Worm (Caenorhabditis elegans) whole organism, L1 larva: Measurements from ENCODE around the gene ung-1.
A peak's percentile ranks its signal among the peaks of the same experiment; 100 is the strongest.

Experiments
- C04F5.9 ChIP-seq: sonication (generic microtip); optimal IDR thresholded peaks from 2 replicates; lab custom pipeline; 2016; ENCODE audit warnings: missing genetic modification characterization, missing compliant biosample characterization
- C34B4.2 ChIP-seq: sonication (generic microtip); optimal IDR thresholded peaks from 2 replicates; lab custom pipeline; 2017; ENCODE audit warnings: mild to moderate bottlenecking, missing genetic modification characterization, missing compliant biosample characterization
- F16B12.6 ChIP-seq: fragments of 150-350 bp; optimal IDR thresholded peaks from 2 replicates; lab custom pipeline; 2014; ENCODE audit warnings: missing biosample characterization, missing genetic modification characterization
- Y116A8C.19 ChIP-seq: sonication (generic microtip); optimal IDR thresholded peaks from 2 replicates; lab custom pipeline; 2016; ENCODE audit warnings: missing compliant biosample characterization, missing genetic modification characterization, borderline replicate concordance
- aly-2 ChIP-seq: fragments of 150-350 bp; optimal IDR thresholded peaks from 2 replicates; lab custom pipeline; 2014; ENCODE audit warnings: missing biosample characterization, missing genetic modification characterization
- blmp-1 ChIP-seq: fragments of 150-350 bp; optimal IDR thresholded peaks from 2 replicates; lab custom pipeline; 2014; ENCODE audit warnings: missing biosample characterization, missing genetic modification characterization
- ceh-8 ChIP-seq: fragments of 200-800 bp; sonication (Bioruptor generic); optimal IDR thresholded peaks from 2 replicates; lab custom pipeline; 2018; ENCODE audit warnings: mild to moderate bottlenecking, missing genetic modification characterization, moderate library complexity, missing compliant biosample characterization
- ceh-90 ChIP-seq: sonication (generic microtip); optimal IDR thresholded peaks from 2 replicates; lab custom pipeline; 2016; ENCODE audit warnings: missing genetic modification characterization, missing compliant biosample characterization
- dpl-1 ChIP-seq, 3 experiments: fragments of 150-350 bp in 2 of 3; sonication (generic microtip) in 1 of 3; optimal IDR thresholded peaks; 2 replicates each; lab custom pipeline; 2014 to 2017; ENCODE audit warnings: missing biosample characterization in 3 of 3, missing genetic modification characterization in 3 of 3, missing genetic modification reagents in 3 of 3
- dsc-1 ChIP-seq: sonication (generic microtip); optimal IDR thresholded peaks from 2 replicates; lab custom pipeline; 2016; ENCODE audit warnings: mild to moderate bottlenecking, missing genetic modification characterization, missing compliant biosample characterization
- efl-1 ChIP-seq, 4 experiments: fragments of 150-350 bp; optimal IDR thresholded peaks in 3 of 4; peaks in 1 of 4; 1 replicate in 1 of 4; 2 replicates in 3 of 4; lab custom pipeline; 2014; ENCODE audit warnings: missing biosample characterization in 2 of 4, missing genetic modification characterization in 2 of 4, missing genetic modification reagents in 2 of 4
- egl-13 ChIP-seq: sonication (generic microtip); optimal IDR thresholded peaks from 2 replicates; lab custom pipeline; 2016; ENCODE audit warnings: missing genotype, missing genetic modification reagents, missing genetic modification characterization, missing compliant biosample characterization
- elt-2 ChIP-seq: sonication (generic microtip); optimal IDR thresholded peaks from 2 replicates; lab custom pipeline; 2016; ENCODE audit warnings: missing genetic modification characterization, mild to moderate bottlenecking, inconsistent platforms, missing compliant biosample characterization, missing genetic modification reagents
- elt-3 ChIP-seq, 6 experiments: fragments of 150-350 bp in 1 of 6; sonication (generic microtip); optimal IDR thresholded peaks; 2 replicates each; lab custom pipeline; 2017 to 2018; ENCODE audit warnings: missing biosample characterization in 6 of 6, missing genetic modification characterization in 6 of 6, inconsistent platforms in 1 of 6
- ets-5 ChIP-seq: fragments of 200-800 bp; sonication (Bioruptor generic); IDR thresholded peaks from 2 replicates; pipeline ENCODE4 v1.3.6; 2022; ENCODE audit warnings: missing genetic modification characterization, missing compliant biosample characterization
- fos-1 ChIP-seq: fragments of 150-350 bp; optimal IDR thresholded peaks from 2 replicates; lab custom pipeline; 2014; ENCODE audit warnings: missing biosample characterization, missing genetic modification characterization
- hlh-4 ChIP-seq: sonication (generic microtip); optimal IDR thresholded peaks from 2 replicates; lab custom pipeline; 2016; ENCODE audit warnings: mild to moderate bottlenecking, missing genetic modification characterization, missing compliant biosample characterization
- jun-1 ChIP-seq: fragments of 150-350 bp; optimal IDR thresholded peaks from 2 replicates; lab custom pipeline; 2014; ENCODE audit warnings: missing biosample characterization, missing genetic modification reagents, missing genetic modification characterization
- lin-14 ChIP-seq: fragments of 200-800 bp; sonication (Bioruptor generic); optimal IDR thresholded peaks from 2 replicates; lab custom pipeline; 2018; ENCODE audit warnings: mild to moderate bottlenecking, missing genetic modification characterization, moderate library complexity, missing compliant biosample characterization
- lin-35 ChIP-seq, 2 experiments: fragments of 150-350 bp; optimal IDR thresholded peaks; 2 replicates each; lab custom pipeline; 2014; ENCODE audit warnings: missing biosample characterization in 2 of 2, missing genetic modification characterization in 2 of 2, missing genetic modification reagents in 2 of 2
- lin-39 ChIP-seq: fragments of 150-350 bp; optimal IDR thresholded peaks from 2 replicates; lab custom pipeline; 2014; ENCODE audit warnings: missing biosample characterization, missing genetic modification reagents, missing genetic modification characterization
- lir-3 ChIP-seq: sonication (generic microtip); optimal IDR thresholded peaks from 2 replicates; lab custom pipeline; 2016; ENCODE audit warnings: mild to moderate bottlenecking, missing genetic modification characterization, moderate library complexity, missing compliant biosample characterization; ENCODE audit not compliant: poor library complexity
- lsy-2 ChIP-seq, 2 experiments: fragments of 150-350 bp; optimal IDR thresholded peaks; 2 replicates each; lab custom pipeline; 2014; ENCODE audit warnings: missing biosample characterization in 2 of 2, missing genetic modification characterization in 2 of 2
- mab-9 ChIP-seq: fragments of 200-800 bp; sonication (Bioruptor generic); IDR thresholded peaks from 2 replicates; pipeline ENCODE4 v1.3.6; 2022; ENCODE audit warnings: missing genetic modification reagents, missing genetic modification characterization, missing compliant biosample characterization
- mdl-1 ChIP-seq, 2 experiments: fragments of 150-350 bp; optimal IDR thresholded peaks; 2 replicates each; lab custom pipeline; 2014 to 2017; ENCODE audit warnings: missing biosample characterization in 2 of 2, missing genetic modification characterization in 2 of 2, inconsistent platforms in 1 of 2
- mef-2 ChIP-seq: fragments of 150-350 bp; optimal IDR thresholded peaks from 2 replicates; lab custom pipeline; 2014; ENCODE audit warnings: missing biosample characterization, missing genetic modification characterization
- mep-1 ChIP-seq: fragments of 150-350 bp; optimal IDR thresholded peaks from 2 replicates; lab custom pipeline; 2014; ENCODE audit warnings: missing biosample characterization, missing genetic modification characterization
- nhr-11 ChIP-seq: fragments of 150-350 bp; optimal IDR thresholded peaks from 2 replicates; lab custom pipeline; 2014; ENCODE audit warnings: missing biosample characterization, missing genetic modification characterization
- nhr-19 ChIP-seq: fragments of 200-800 bp; sonication (Bioruptor generic); conservative IDR thresholded peaks from 2 replicates; pipeline ENCODE4 v1.3.6; 2022; ENCODE audit warnings: missing genetic modification characterization, missing compliant biosample characterization
- nhr-20 ChIP-seq: sonication (generic microtip); optimal IDR thresholded peaks from 2 replicates; lab custom pipeline; 2016; ENCODE audit warnings: mild to moderate bottlenecking, missing genetic modification characterization, missing compliant biosample characterization
- nhr-47 ChIP-seq: sonication (generic microtip); optimal IDR thresholded peaks from 2 replicates; lab custom pipeline; 2016; ENCODE audit warnings: mild to moderate bottlenecking, missing genetic modification characterization, moderate library complexity, missing compliant biosample characterization
- nhr-77 ChIP-seq: fragments of 150-350 bp; optimal IDR thresholded peaks from 2 replicates; lab custom pipeline; 2014; ENCODE audit warnings: missing biosample characterization, missing genetic modification characterization
- nhr-85 ChIP-seq: sonication (generic microtip); peaks from one replicate; lab custom pipeline; 2016; ENCODE audit warnings: missing genetic modification characterization, inconsistent platforms, missing compliant biosample characterization
- pag-3 ChIP-seq: sonication (generic microtip); optimal IDR thresholded peaks from 2 replicates; lab custom pipeline; 2017; ENCODE audit warnings: missing genetic modification characterization, mild to moderate bottlenecking, missing compliant biosample characterization, antibody characterized with exemption, borderline replicate concordance; ENCODE audit not compliant: insufficient read depth
- pax-3 ChIP-seq: fragments of 200-800 bp; sonication (Bioruptor generic); optimal IDR thresholded peaks from 2 replicates; lab custom pipeline; 2018; ENCODE audit warnings: mild to moderate bottlenecking, missing genetic modification characterization, moderate library complexity, missing compliant biosample characterization
- rnt-1 ChIP-seq: sonication (generic microtip); optimal IDR thresholded peaks from 2 replicates; lab custom pipeline; 2016; ENCODE audit warnings: mild to moderate bottlenecking, missing genetic modification characterization, moderate library complexity, missing compliant biosample characterization
- skn-1 ChIP-seq: fragments of 150-350 bp; optimal IDR thresholded peaks from 2 replicates; lab custom pipeline; 2014; ENCODE audit warnings: missing biosample characterization, missing genetic modification characterization
- snpc-4 ChIP-seq: fragments of 150-350 bp; optimal IDR thresholded peaks from 2 replicates; lab custom pipeline; 2014; ENCODE audit warnings: missing biosample characterization, missing genetic modification characterization
- snu-23 ChIP-seq: sonication (generic microtip); optimal IDR thresholded peaks from 2 replicates; lab custom pipeline; 2016; ENCODE audit warnings: missing genetic modification characterization, missing compliant biosample characterization
- sptf-1 ChIP-seq: fragments of 150-350 bp; optimal IDR thresholded peaks from 2 replicates; lab custom pipeline; 2014; ENCODE audit warnings: missing biosample characterization, missing genetic modification characterization
- sup-37 ChIP-seq: fragments of 200-800 bp; sonication (Bioruptor generic); optimal IDR thresholded peaks from 2 replicates; lab custom pipeline; 2018; ENCODE audit warnings: mild to moderate bottlenecking, missing genetic modification characterization, missing compliant biosample characterization
- swsn-7 ChIP-seq: sonication (generic microtip); optimal IDR thresholded peaks from 2 replicates; lab custom pipeline; 2016; ENCODE audit warnings: missing genetic modification characterization, missing compliant biosample characterization
- tbx-2 ChIP-seq: sonication (generic microtip); optimal IDR thresholded peaks from 2 replicates; lab custom pipeline; 2016; ENCODE audit warnings: missing genetic modification characterization, missing compliant biosample characterization
- tlp-1 ChIP-seq: fragments of 150-350 bp; optimal IDR thresholded peaks from 2 replicates; lab custom pipeline; 2014; ENCODE audit warnings: missing biosample characterization, missing genetic modification characterization
- unc-130 ChIP-seq: fragments of 150-350 bp; optimal IDR thresholded peaks from 2 replicates; lab custom pipeline; 2017; ENCODE audit warnings: missing biosample characterization, missing genetic modification characterization, inconsistent platforms
- unc-86 ChIP-seq: sonication (generic microtip); optimal IDR thresholded peaks from 2 replicates; lab custom pipeline; 2016; ENCODE audit warnings: missing genetic modification characterization, missing compliant biosample characterization
- unc-98 ChIP-seq: fragments of 200-800 bp; sonication (Bioruptor generic); IDR thresholded peaks from 2 replicates; pipeline ENCODE4 v1.3.6; 2022; ENCODE audit warnings: missing genetic modification characterization, missing compliant biosample characterization
- xbp-1 ChIP-seq: sonication (generic microtip); optimal IDR thresholded peaks from 2 replicates; lab custom pipeline; 2016; ENCODE audit warnings: missing genetic modification characterization, missing compliant biosample characterization
- ztf-11 ChIP-seq, 2 experiments: sonication (generic microtip); optimal IDR thresholded peaks; 2 replicates each; lab custom pipeline; 2016 to 2017; ENCODE audit warnings: missing genetic modification characterization in 2 of 2, missing biosample characterization in 1 of 2, missing compliant biosample characterization in 1 of 2

ung-1 gene

ce11 chrIII:11946062-11946749, 27.7 kb downstream of the ung-1 start (continued):
- TF ChIP-seq lin-14 (peak; percentile 93), mep-1 (tag; lab: Kevin White, UChicago) (peak; percentile 88), C04F5.9 (peak; percentile 98), blmp-1 (tag; lab: Kevin White, UChicago) (peak; percentile 60), xbp-1 (peak; percentile 97), Y116A8C.19 (peak; percentile 99), jun-1 (peak; percentile 69), egl-13 (tag; lab: Kevin White, UChicago) (peak; percentile 100), snpc-4 (tag; lab: Kevin White, UChicago) (peak; percentile 81), elt-3 (tag; optimal IDR thresholded peaks at IDR 0.05; lab: Kevin White, UChicago) (peak in 2 of 6 experiments; percentile 48 to 55), F16B12.6 (tag; lab: Kevin White, UChicago) (peak; percentile 61), pax-3 (peak; percentile 99), sup-37 (GFP tag; lab: Kevin White, UChicago) (peak; percentile 93), elt-2 (tag; lab: Kevin White, UChicago) (peak; percentile 90), tlp-1 (no peak), nhr-11 (tag; lab: Kevin White, UChicago) (peak; percentile 64), mdl-1 (tag; optimal IDR thresholded peaks at IDR 0.05; lab: Kevin White, UChicago) (peak in 1 of 2 experiments; percentile 62), ztf-11 (tag; optimal IDR thresholded peaks at IDR 0.05; lab: Kevin White, UChicago) (peak in 1 of 2 experiments; percentile 100), hlh-4 (peak; percentile 98), lir-3 (tag; lab: Kevin White, UChicago) (peak; percentile 99), skn-1 (tag; lab: Kevin White, UChicago) (peak; percentile 70), rnt-1 (tag; lab: Kevin White, UChicago) (peak; percentile 100), unc-86 (tag; lab: Kevin White, UChicago) (peak; percentile 96), ets-5 (GFP tag; lab: Robert Waterston, UW) (no peak), dsc-1 (tag; lab: Kevin White, UChicago) (peak; percentile 99), tbx-2 (tag; lab: Kevin White, UChicago) (peak; percentile 99), nhr-85 (peak; percentile 99), nhr-77 (tag; lab: Kevin White, UChicago) (peak; percentile 41), sptf-1 (tag; lab: Kevin White, UChicago) (no peak), ceh-8 (peak; percentile 95), mef-2 (tag; lab: Kevin White, UChicago) (peak; percentile 32), fos-1 (tag; lab: Kevin White, UChicago) (peak; percentile 66), pag-3 (no peak), dpl-1 (GFP tag; optimal IDR thresholded peaks at IDR 0.05; lab: Kevin White, UChicago) (peak; percentile 69 to 80 (median 80)), unc-98 (GFP tag; lab: Robert Waterston, UW) (peak; percentile 98), aly-2 (tag; lab: Kevin White, UChicago) (peak; percentile 79)

- TF ChIP-seq rnt-1 (tag; lab: Kevin White, UChicago) (peak; percentile 87), snu-23 (GFP tag; lab: Kevin White, UChicago) (peak; percentile 64), mab-9 (no peak), skn-1 (tag; lab: Kevin White, UChicago) (peak; percentile 19), lsy-2 (tag; optimal IDR thresholded peaks at IDR 0.05; lab: Kevin White, UChicago) (peak; percentile 25 to 58), unc-98 (GFP tag; lab: Robert Waterston, UW) (peak; percentile 69), swsn-7 (tag; lab: Kevin White, UChicago) (peak; percentile 46), nhr-19 (GFP tag; lab: Robert Waterston, UW) (peak; percentile 64), lin-14 (peak; percentile 85), hlh-4 (no peak), dsc-1 (tag; lab: Kevin White, UChicago) (peak; percentile 10), C04F5.9 (peak; percentile 30), mef-2 (tag; lab: Kevin White, UChicago) (peak; percentile 38), efl-1 (optimal IDR thresholded peaks at IDR 0.05; lab: Kevin White, UChicago) (peak; percentile 19 to 27), efl-1 (GFP tag; optimal IDR thresholded peaks at IDR 0.05 in 1 of 2; lab: Kevin White, UChicago) (peak; percentile 26 to 90), nhr-47 (tag; lab: Kevin White, UChicago) (peak; percentile 54), aly-2 (tag; lab: Kevin White, UChicago) (no peak), unc-130 (tag; lab: Kevin White, UChicago) (no peak), ceh-90 (tag; lab: Kevin White, UChicago) (no peak), lin-35 (GFP tag; optimal IDR thresholded peaks at IDR 0.05; lab: Kevin White, UChicago) (no peak), mdl-1 (tag; optimal IDR thresholded peaks at IDR 0.05; lab: Kevin White, UChicago) (peak in 1 of 2 experiments; percentile 2), lin-39 (peak; percentile 40), xbp-1 (peak; percentile 11), C34B4.2 (tag; lab: Kevin White, UChicago) (no peak), nhr-20 (tag; lab: Kevin White, UChicago) (peak; percentile 30)
Observed at ce11 chrIII:11942664-11943063, 31.2 kb downstream of the ung-1 start.
